Fruit fly (Drosophila melanogaster) Kc167 (cell line): ENCODE data around the gene CG8851.

ENCODE experiments used
- Myc ChIP-seq: fragments of >200 bp; optimal IDR thresholded peaks from 2 replicates; lab custom pipeline; 2017; ENCODE audit warnings: missing external identifiers
- Sin3A ChIP-seq: fragments of >200 bp; optimal IDR thresholded peaks from 2 replicates; lab custom pipeline; 2018; ENCODE audit warnings: missing external identifiers
- h ChIP-seq: fragments of >200 bp; optimal IDR thresholded peaks from 3 replicates; lab custom pipeline; 2018; ENCODE audit warnings: missing external identifiers
- insv ChIP-seq: fragments of >200 bp; optimal IDR thresholded peaks from 3 replicates; lab custom pipeline; 2018; ENCODE audit warnings: missing external identifiers
- psq ChIP-seq: fragments of >200 bp; optimal IDR thresholded peaks from 2 replicates; lab custom pipeline; 2017; ENCODE audit warnings: missing external identifiers
- ttk ChIP-seq: sonication (Bioruptor generic); optimal IDR thresholded peaks from 2 replicates; lab custom pipeline; 2017; ENCODE audit warnings: missing external identifiers

dm6 chr2L:3477057-3477755 lies 42.3 kb upstream of the CG8851 start:
- TF ChIP-seq Myc (lab: Kevin White, UChicago) (no peak), psq (lab: Kevin White, UChicago) (no peak), insv (lab: Kevin White, UChicago) (no peak), Sin3A (lab: Kevin White, UChicago) (no peak), ttk (lab: Kevin White, UChicago) (no peak), h (lab: Kevin White, UChicago) (no peak)
